Fruit fly (Drosophila melanogaster) whole organism, prepupa: Measurements from ENCODE around the gene CG14314.

ENCODE experiments used
- CG11902 ChIP-seq: fragments of 200-800 bp; sonication (Bioruptor generic); optimal IDR thresholded peaks from 3 replicates; lab custom pipeline; 2016; ENCODE audit warnings: missing biosample characterization, missing genetic modification characterization
- CG15336 ChIP-seq: fragments of 200-800 bp; sonication (Bioruptor generic); IDR thresholded peaks from 2 replicates; pipeline ENCODE4 v1.3.6; 2022; ENCODE audit warnings: missing biosample characterization, missing genetic modification characterization
- CG1621 ChIP-seq: fragments of 200-800 bp; sonication (Bioruptor generic); optimal IDR thresholded peaks from 3 replicates; lab custom pipeline; 2018; ENCODE audit warnings: missing biosample characterization, mild to moderate bottlenecking, missing genetic modification characterization
- CG3032 ChIP-seq: fragments of 200-800 bp; optimal IDR thresholded peaks from 2 replicates; lab custom pipeline; 2019; ENCODE audit warnings: missing biosample characterization, mild to moderate bottlenecking, missing genetic modification characterization, moderate library complexity
- CG32006 ChIP-seq: fragments of 200-800 bp; sonication (Bioruptor generic); optimal IDR thresholded peaks from 3 replicates; lab custom pipeline; 2017; ENCODE audit warnings: missing biosample characterization, mild to moderate bottlenecking, missing genetic modification characterization
- CG3919 ChIP-seq: fragments of 200-800 bp; sonication (Bioruptor generic); optimal IDR thresholded peaks from 3 replicates; lab custom pipeline; 2016; ENCODE audit warnings: missing biosample characterization, missing genetic modification characterization
- CG4318 ChIP-seq: fragments of 200-800 bp; sonication (Bioruptor generic); optimal IDR thresholded peaks from 3 replicates; lab custom pipeline; 2017; ENCODE audit warnings: missing biosample characterization, mild to moderate bottlenecking, missing genetic modification characterization
- CG6163 ChIP-seq: fragments of 200-800 bp; sonication (Bioruptor generic); IDR thresholded peaks from 3 replicates; pipeline ENCODE4 v1.3.6; 2022; ENCODE audit warnings: missing biosample characterization, missing genetic modification characterization
- CG6276 ChIP-seq: fragments of 200-800 bp; sonication (Bioruptor generic); optimal IDR thresholded peaks from 2 replicates; lab custom pipeline; 2017; ENCODE audit warnings: missing biosample characterization, mild to moderate bottlenecking, missing genetic modification characterization
- CG6792 ChIP-seq: fragments of 200-800 bp; sonication (Bioruptor generic); optimal IDR thresholded peaks from 3 replicates; lab custom pipeline; 2016; ENCODE audit warnings: missing biosample characterization, missing genetic modification characterization
- CG7368 ChIP-seq: fragments of 200-800 bp; sonication (Bioruptor generic); optimal IDR thresholded peaks from 3 replicates; lab custom pipeline; 2016; ENCODE audit warnings: missing biosample characterization, missing genetic modification characterization
- CG8119 ChIP-seq: fragments of 200-800 bp; sonication (Bioruptor generic); IDR thresholded peaks from 3 replicates; pipeline ENCODE4 v1.3.6; 2022; ENCODE audit warnings: missing biosample characterization, missing genetic modification characterization
- Eip75B ChIP-seq: fragments of 200-800 bp; sonication (Bioruptor generic); optimal IDR thresholded peaks from 3 replicates; lab custom pipeline; 2016; ENCODE audit warnings: missing biosample characterization, missing genetic modification characterization
- Eip78C ChIP-seq: fragments of 200-800 bp; sonication (Bioruptor generic); peaks from one replicate; lab custom pipeline; 2016; ENCODE audit warnings: missing biosample characterization, missing genetic modification characterization
- Ets96B ChIP-seq: fragments of 200-800 bp; optimal IDR thresholded peaks from 2 replicates; lab custom pipeline; 2019; ENCODE audit warnings: missing biosample characterization, mild to moderate bottlenecking, missing genetic modification characterization, moderate library complexity
- Gug ChIP-seq: fragments of 200-800 bp; sonication (Bioruptor generic); IDR thresholded peaks from 2 replicates; pipeline ENCODE4 v1.3.6; 2022; ENCODE audit warnings: missing biosample characterization, missing genetic modification characterization
- Hr4 ChIP-seq: fragments of 200-800 bp; sonication (Bioruptor generic); optimal IDR thresholded peaks from 3 replicates; lab custom pipeline; 2016; ENCODE audit warnings: missing biosample characterization, missing genetic modification characterization
- Lpt ChIP-seq: fragments of 200-800 bp; sonication (Bioruptor generic); optimal IDR thresholded peaks from 3 replicates; lab custom pipeline; 2016; ENCODE audit warnings: missing biosample characterization, missing genetic modification characterization
- OdsH ChIP-seq: fragments of 200-800 bp; sonication (Bioruptor generic); optimal IDR thresholded peaks from 3 replicates; lab custom pipeline; 2016; ENCODE audit warnings: missing biosample characterization, missing genetic modification characterization
- Smox ChIP-seq: fragments of 200-800 bp; sonication (Bioruptor generic); optimal IDR thresholded peaks from 3 replicates; lab custom pipeline; 2016; ENCODE audit warnings: missing biosample characterization, missing genetic modification characterization
- Sox102F ChIP-seq: fragments of 200-800 bp; sonication (Bioruptor generic); optimal IDR thresholded peaks from 2 replicates; lab custom pipeline; 2016; ENCODE audit warnings: missing biosample characterization, mild to moderate bottlenecking, missing genetic modification characterization
- Sox14 ChIP-seq: fragments of 200-800 bp; sonication (Bioruptor generic); optimal IDR thresholded peaks from 3 replicates; lab custom pipeline; 2016; ENCODE audit warnings: missing biosample characterization, missing genetic modification characterization
- Sox15 ChIP-seq: fragments of 200-800 bp; sonication (Bioruptor generic); optimal IDR thresholded peaks from 3 replicates; lab custom pipeline; 2016; ENCODE audit warnings: missing biosample characterization, missing genetic modification characterization
- achi ChIP-seq: fragments of 200-800 bp; sonication (Bioruptor generic); optimal IDR thresholded peaks from 3 replicates; lab custom pipeline; 2016; ENCODE audit warnings: missing biosample characterization, missing genetic modification characterization
- acj6 ChIP-seq: fragments of 200-800 bp; sonication (Bioruptor generic); optimal IDR thresholded peaks from 3 replicates; lab custom pipeline; 2016; ENCODE audit warnings: missing biosample characterization, missing genetic modification characterization
- cyc ChIP-seq: fragments of 200-800 bp; sonication (Bioruptor generic); optimal IDR thresholded peaks from 3 replicates; lab custom pipeline; 2016; ENCODE audit warnings: missing biosample characterization, missing genetic modification characterization
- dac ChIP-seq: fragments of 200-800 bp; sonication (Bioruptor generic); optimal IDR thresholded peaks from 2 replicates; lab custom pipeline; 2017; ENCODE audit warnings: missing biosample characterization, mild to moderate bottlenecking, missing genetic modification characterization
- dsx ChIP-seq: fragments of 200-800 bp; optimal IDR thresholded peaks from 3 replicates; lab custom pipeline; 2019; ENCODE audit warnings: missing biosample characterization, mild to moderate bottlenecking, missing genetic modification characterization, moderate library complexity; ENCODE audit not compliant: poor library complexity, severe bottlenecking
- eg ChIP-seq: fragments of 200-800 bp; sonication (Bioruptor generic); IDR thresholded peaks from 3 replicates; pipeline ENCODE4 v1.3.6; 2022; ENCODE audit warnings: missing biosample characterization, missing genetic modification characterization
- fkh ChIP-seq: fragments of 200-800 bp; sonication (Bioruptor generic); optimal IDR thresholded peaks from 3 replicates; lab custom pipeline; 2017; ENCODE audit warnings: missing biosample characterization, mild to moderate bottlenecking, missing genetic modification characterization, moderate library complexity
- lz ChIP-seq: fragments of 200-800 bp; sonication (Bioruptor generic); optimal IDR thresholded peaks from 3 replicates; lab custom pipeline; 2016; ENCODE audit warnings: missing biosample characterization, missing genetic modification characterization
- spab ChIP-seq: fragments of 200-800 bp; sonication (Bioruptor generic); optimal IDR thresholded peaks from 2 replicates; lab custom pipeline; 2017; ENCODE audit warnings: missing biosample characterization, mild to moderate bottlenecking, missing genetic modification characterization, missing genetic modification reagents
- ss ChIP-seq, 2 experiments: fragments of 200-800 bp; sonication (Bioruptor generic); optimal IDR thresholded peaks; 2 replicates in 1 of 2; 3 replicates in 1 of 2; lab custom pipeline; 2017 to 2018; ENCODE audit warnings: mild to moderate bottlenecking in 2 of 2, missing biosample characterization in 2 of 2, missing genetic modification characterization in 2 of 2, moderate library complexity in 1 of 2
- svp ChIP-seq: fragments of 200-800 bp; sonication (Bioruptor generic); peaks from one replicate; lab custom pipeline; 2016; ENCODE audit warnings: missing biosample characterization, missing genetic modification characterization
- vri ChIP-seq: fragments of 200-800 bp; sonication (Bioruptor generic); optimal IDR thresholded peaks from 3 replicates; lab custom pipeline; 2016; ENCODE audit warnings: missing biosample characterization, mild to moderate bottlenecking, missing genetic modification characterization

Gene CG14314

DNA sequence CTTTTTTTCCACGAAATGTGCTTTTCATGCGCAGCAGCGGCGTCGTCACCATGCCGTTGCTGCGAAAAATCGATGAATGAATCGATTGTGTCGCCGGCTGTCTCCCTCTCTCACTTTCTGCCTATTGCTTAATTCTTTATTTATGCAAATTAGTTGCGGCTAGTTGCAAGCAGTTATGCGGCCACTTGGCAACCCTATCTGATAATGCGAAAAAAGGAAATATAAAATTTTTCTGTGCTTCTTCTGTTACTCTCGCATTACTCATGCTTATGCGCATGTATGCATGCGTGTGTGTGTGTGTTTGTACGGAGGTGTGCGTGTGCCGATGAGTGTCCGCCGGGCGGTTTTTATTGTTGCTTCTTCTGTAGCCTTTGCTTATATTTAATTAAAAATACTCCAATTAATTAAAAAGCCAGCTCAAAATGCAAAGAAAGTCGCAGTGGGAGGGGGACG is 27.8 kb downstream of the CG14314 start (continued):
- peak; percentile 3 for TF ChIP-seq acj6 (GFP tag; lab: Kevin White, UChicago)
- peak; percentile 41 for TF ChIP-seq OdsH (GFP tag; lab: Kevin White, UChicago)
- TF ChIP-seq Gug (GFP tag; lab: Robert Waterston, UW) = 0 out of 2 replicates have a peak, but pooled peaks have one; percentile 35
- no peak; the same call in 1 of the 3 replicates for TF ChIP-seq CG8119 (GFP tag; lab: Robert Waterston, UW)
- TF ChIP-seq Sox102F = peak; percentile 29
- TF ChIP-seq CG32006 (GFP tag; lab: Kevin White, UChicago) = no peak
- no peak for TF ChIP-seq CG4318 (GFP tag; lab: Kevin White, UChicago)
- peak; percentile 11 for TF ChIP-seq dac (GFP tag; lab: Kevin White, UChicago)
- peak; percentile 68 for TF ChIP-seq CG6163 (GFP tag; lab: Robert Waterston, UW)
- peak; percentile 31 for TF ChIP-seq CG7368
- peak; percentile 10 for TF ChIP-seq Ets96B (tag; lab: Kevin White, UChicago)
- peak; percentile 28; the same call in 1 of the 2 replicates for TF ChIP-seq CG15336
- TF ChIP-seq CG3919 (GFP tag; lab: Kevin White, UChicago) = peak; percentile 41
- peak; percentile 16 for TF ChIP-seq vri
- TF ChIP-seq lz (GFP tag; lab: Kevin White, UChicago) = peak; percentile 49

DNA sequence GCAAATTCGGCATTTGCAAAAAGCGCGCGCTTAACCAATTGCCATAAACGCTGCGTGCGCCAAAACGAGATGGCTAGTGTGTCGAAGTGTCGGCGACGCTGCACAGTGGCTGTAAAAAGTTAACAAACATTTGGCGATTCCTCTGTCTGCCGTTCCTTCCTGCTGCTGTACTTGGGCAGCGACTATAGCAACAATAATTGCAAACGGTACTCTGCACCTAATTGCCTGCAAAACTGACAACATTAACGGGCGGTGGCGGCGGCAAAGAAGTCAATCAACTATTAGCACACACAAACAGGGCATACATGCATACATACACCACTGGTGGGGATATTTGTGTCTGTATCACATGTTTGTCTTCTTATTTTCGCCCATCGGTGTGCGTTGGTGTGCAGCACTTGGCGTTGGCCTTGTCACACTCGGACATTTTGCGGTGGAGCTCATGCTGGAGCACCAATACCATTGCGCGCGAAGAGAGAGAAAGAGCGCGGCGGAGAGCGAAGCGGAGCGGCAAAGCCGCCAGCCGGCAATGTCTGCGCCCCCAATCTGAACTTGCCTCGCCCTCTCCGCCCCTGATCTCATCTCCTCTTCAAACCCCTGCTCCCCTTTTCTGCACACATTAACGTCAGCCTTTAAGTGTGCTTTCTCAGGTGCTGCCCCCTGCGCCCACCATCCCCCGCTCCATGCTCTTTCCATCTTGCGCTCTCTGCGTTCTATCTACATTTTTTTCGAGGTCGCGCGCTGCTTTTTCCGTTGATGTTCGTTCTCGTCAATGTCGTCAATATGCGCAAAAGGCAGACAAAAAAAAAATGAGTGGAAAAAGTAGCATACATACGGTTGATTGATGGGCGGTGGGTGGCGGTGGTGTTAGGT is 28.5 kb downstream of the CG14314 start:
- TF ChIP-seq dsx (GFP tag; lab: Kevin White, UChicago) (peak; percentile 35), CG3032 (no peak), CG6276 (GFP tag; lab: Kevin White, UChicago) (no peak), svp (GFP tag; lab: Kevin White, UChicago) (peak; percentile 100), cyc (peak; percentile 21), Lpt (GFP tag; lab: Kevin White, UChicago) (peak; percentile 79), CG6163 (GFP tag; lab: Robert Waterston, UW) (peak; percentile 65; the same call in 2 of the 3 replicates), CG1621 (tag; lab: Kevin White, UChicago) (peak; percentile 24), Gug (GFP tag; lab: Robert Waterston, UW) (no peak; the same call in 1 of the 2 replicates), fkh (GFP tag; lab: Kevin White, UChicago) (peak; percentile 53), achi (GFP tag; lab: Kevin White, UChicago) (no peak), Sox14 (GFP tag; lab: Kevin White, UChicago) (peak; percentile 32), vri (peak; percentile 25), Eip78C (GFP tag; lab: Kevin White, UChicago) (peak; percentile 56), Eip75B (GFP tag; lab: Kevin White, UChicago) (peak; percentile 57), eg (GFP tag; lab: Robert Waterston, UW) (peak; percentile 47; the same call in 1 of the 3 replicates), CG6792 (peak; percentile 13), CG8119 (GFP tag; lab: Robert Waterston, UW) (peak; percentile 19; the same call in 2 of the 3 replicates)

DNA sequence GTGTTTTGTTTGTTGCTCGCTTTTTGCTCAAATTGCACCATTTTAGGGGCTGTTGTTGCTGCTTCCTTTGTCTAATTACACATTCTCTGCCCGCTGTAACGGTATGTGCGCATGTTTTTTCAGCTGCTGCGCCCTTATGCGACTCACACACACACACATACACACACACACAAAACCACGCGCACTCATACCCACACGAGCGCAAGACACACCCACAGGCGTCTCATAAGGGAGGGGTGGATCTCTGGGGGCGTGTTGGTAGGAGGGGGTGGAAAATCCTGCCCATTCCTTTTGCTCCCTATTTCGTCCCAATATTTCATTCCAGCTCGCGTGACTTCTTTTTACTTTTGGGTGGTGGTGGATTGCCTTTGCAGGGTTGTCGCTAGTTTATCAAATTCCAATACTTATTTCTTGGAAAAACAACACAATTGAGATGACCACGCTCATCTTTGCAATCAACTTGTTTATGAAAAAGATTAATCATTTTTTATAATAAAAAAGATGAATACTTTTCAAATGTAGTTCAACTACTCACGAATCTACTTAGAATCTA is 29.2 kb downstream of the CG14314 start:
- no peak for TF ChIP-seq Hr4 (GFP tag; lab: Kevin White, UChicago)
- TF ChIP-seq ss (GFP tag; optimal IDR thresholded peaks at IDR 0.05; lab: Kevin White, UChicago) = peak in 1 of 2 experiments; percentile 0
- no peak for TF ChIP-seq Smox (GFP tag; lab: Kevin White, UChicago)

DNA sequence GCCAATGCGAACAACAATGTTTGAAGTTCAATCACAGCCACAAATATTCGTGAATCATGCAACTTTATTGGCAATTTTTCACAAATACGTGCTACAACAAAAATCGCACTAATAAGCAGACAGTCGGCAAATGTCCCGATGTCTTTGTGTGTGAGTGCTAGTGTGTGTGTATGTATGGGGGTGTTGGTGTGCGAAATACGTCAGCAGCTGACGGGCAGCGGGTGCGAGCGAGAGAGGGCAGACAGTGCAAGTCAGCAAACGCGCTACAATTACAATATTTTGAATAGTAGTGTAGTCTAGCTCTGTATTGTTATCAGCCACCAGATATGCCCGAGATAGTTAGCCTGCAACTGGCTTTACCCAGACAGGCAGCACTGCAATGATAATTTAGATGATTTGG is 30.1 kb downstream of the CG14314 start:
- TF ChIP-seq spab (GFP tag; lab: Kevin White, UChicago) (no peak), CG8119 (GFP tag; lab: Robert Waterston, UW) (no peak), ss (GFP tag; optimal IDR thresholded peaks at IDR 0.05; lab: Kevin White, UChicago) (no peak), Sox15 (no peak), CG6276 (GFP tag; lab: Kevin White, UChicago) (no peak), CG1621 (tag; lab: Kevin White, UChicago) (no peak), CG11902 (GFP tag; lab: Kevin White, UChicago) (no peak), OdsH (GFP tag; lab: Kevin White, UChicago) (no peak)
